Fruit fly (Drosophila melanogaster) whole organism, embryonic: ENCODE measurements around the gene CG5068.

Experiments used
- Adf1 ChIP-seq: fragments of 200-800 bp; sonication (Bioruptor generic); IDR thresholded peaks from 2 replicates; pipeline ENCODE4 v1.3.6; 2022; ENCODE audit warnings: missing biosample characterization, missing genetic modification characterization
- Bgb ChIP-seq: fragments of 200-800 bp; sonication (Bioruptor generic); IDR thresholded peaks from 2 replicates; pipeline ENCODE4 v1.3.6; 2022; ENCODE audit warnings: missing biosample characterization, missing genetic modification characterization; ENCODE audit not compliant: partially characterized antibody
- CG10979 ChIP-seq: fragments of 200-800 bp; sonication (Bioruptor generic); optimal IDR thresholded peaks from 2 replicates; lab custom pipeline; 2018; ENCODE audit warnings: missing biosample characterization, mild to moderate bottlenecking, missing genetic modification characterization, moderate library complexity
- CG11504 ChIP-seq: fragments of 200-800 bp; sonication (Bioruptor generic); optimal IDR thresholded peaks from 3 replicates; lab custom pipeline; 2019; ENCODE audit warnings: missing biosample characterization, mild to moderate bottlenecking, missing genetic modification characterization, moderate library complexity
- CG1233 ChIP-seq: fragments of 200-800 bp; sonication (Bioruptor generic); optimal IDR thresholded peaks from 4 replicates; lab custom pipeline; 2018; ENCODE audit warnings: missing biosample characterization, mild to moderate bottlenecking, missing genetic modification characterization
- CG15073 ChIP-seq: fragments of 200-800 bp; sonication (Bioruptor generic); optimal IDR thresholded peaks from 2 replicates; lab custom pipeline; 2016; ENCODE audit warnings: missing biosample characterization, missing genetic modification characterization
- CG15479 ChIP-seq: fragments of 200-800 bp; sonication (Bioruptor generic); optimal IDR thresholded peaks from 3 replicates; lab custom pipeline; 2019; ENCODE audit warnings: missing biosample characterization, mild to moderate bottlenecking, missing genetic modification characterization, moderate library complexity
- CG1602 ChIP-seq: fragments of 200-800 bp; sonication (Bioruptor generic); optimal IDR thresholded peaks from 3 replicates; lab custom pipeline; 2016; ENCODE audit warnings: missing biosample characterization, missing genetic modification characterization
- CG17612 ChIP-seq: fragments of 200-800 bp; sonication (Bioruptor generic); IDR thresholded peaks from 2 replicates; pipeline ENCODE4 v1.3.6; 2022; ENCODE audit warnings: missing biosample characterization, missing genetic modification characterization
- CG1832 ChIP-seq: fragments of 200-800 bp; sonication (Bioruptor generic); optimal IDR thresholded peaks from 2 replicates; lab custom pipeline; 2017; ENCODE audit warnings: missing biosample characterization, mild to moderate bottlenecking, missing genetic modification characterization, inconsistent platforms
- CG2678 ChIP-seq: fragments of 200-800 bp; sonication (Bioruptor generic); optimal IDR thresholded peaks from 3 replicates; lab custom pipeline; 2019; ENCODE audit warnings: missing biosample characterization, mild to moderate bottlenecking, missing genetic modification characterization, moderate library complexity
- CG32767 ChIP-seq: fragments of 200-800 bp; sonication (Bioruptor generic); IDR thresholded peaks from 2 replicates; pipeline ENCODE4 v1.3.6; 2022; ENCODE audit warnings: missing biosample characterization, missing genetic modification characterization
- CG6683 ChIP-seq: fragments of 200-800 bp; sonication (Bioruptor generic); optimal IDR thresholded peaks from 2 replicates; lab custom pipeline; 2017; ENCODE audit warnings: missing biosample characterization, mild to moderate bottlenecking, missing genetic modification characterization, missing genetic modification reagents
- CG7786 ChIP-seq: fragments of 200-800 bp; sonication (Bioruptor generic); optimal IDR thresholded peaks from 2 replicates; lab custom pipeline; 2016; ENCODE audit warnings: missing biosample characterization, missing genetic modification characterization
- CG8290 ChIP-seq, 3 experiments: fragments of 200-800 bp; sonication (Bioruptor generic); optimal IDR thresholded peaks; 2 replicates each; lab custom pipeline; 2016 to 2019; ENCODE audit warnings: missing biosample characterization in 3 of 3, missing genetic modification characterization in 3 of 3, mild to moderate bottlenecking in 2 of 3, moderate library complexity in 1 of 3
- CG8478 ChIP-seq: fragments of >200 bp; optimal IDR thresholded peaks from 2 replicates; lab custom pipeline; 2018
- CG9797 ChIP-seq: fragments of 200-800 bp; sonication (Bioruptor generic); optimal IDR thresholded peaks from 3 replicates; lab custom pipeline; 2018; ENCODE audit warnings: missing biosample characterization, mild to moderate bottlenecking, missing genetic modification characterization
- Dll ChIP-seq: fragments of 200-800 bp; sonication (Bioruptor generic); IDR thresholded peaks from 4 replicates; pipeline ENCODE4 v1.3.6; 2022; ENCODE audit warnings: missing biosample characterization, missing genetic modification characterization; ENCODE audit not compliant: partially characterized antibody
- Doc2 ChIP-seq: fragments of 200-800 bp; sonication (Bioruptor generic); IDR thresholded peaks from 2 replicates; pipeline ENCODE4 v1.3.6; 2022; ENCODE audit warnings: missing biosample characterization, missing genetic modification characterization
- Ets65A ChIP-seq: fragments of 200-800 bp; sonication (Bioruptor generic); peaks from one replicate; lab custom pipeline; 2016; ENCODE audit warnings: missing biosample characterization, missing genetic modification characterization
- Ets97D ChIP-seq: fragments of 200-800 bp; sonication (Bioruptor generic); optimal IDR thresholded peaks from 3 replicates; lab custom pipeline; 2016; ENCODE audit warnings: missing biosample characterization, missing genetic modification characterization
- GATAe ChIP-seq: fragments of 200-800 bp; sonication (Bioruptor generic); conservative IDR thresholded peaks from 2 replicates; pipeline ENCODE4 v1.3.6; 2022; ENCODE audit warnings: missing biosample characterization, missing genetic modification characterization
- Hmr ChIP-seq: fragments of 200-800 bp; sonication (Bioruptor generic); optimal IDR thresholded peaks from 3 replicates; lab custom pipeline; 2017; ENCODE audit warnings: mild to moderate bottlenecking, missing biosample characterization, missing genetic modification reagents, missing genetic modification characterization
- Hr78 ChIP-seq, 2 experiments: fragments of 200-800 bp in 1 of 2; fragments of >200 bp in 1 of 2; sonication (Bioruptor generic) in 1 of 2; optimal IDR thresholded peaks; 2 replicates each; lab custom pipeline; 2017 to 2019; ENCODE audit warnings: missing biosample characterization in 2 of 2, missing genetic modification characterization in 2 of 2, mild to moderate bottlenecking in 1 of 2, moderate library complexity in 1 of 2
- Jarid2 ChIP-seq: fragments of 200-800 bp; sonication (Bioruptor generic); optimal IDR thresholded peaks from 3 replicates; lab custom pipeline; 2017; ENCODE audit warnings: mild to moderate bottlenecking, missing biosample characterization, missing genetic modification reagents, missing genetic modification characterization
- NC2α ChIP-seq: fragments of 200-800 bp; sonication (Bioruptor generic); optimal IDR thresholded peaks from 2 replicates; lab custom pipeline; 2016; ENCODE audit warnings: missing biosample characterization, missing genetic modification characterization
- Pdp1 ChIP-seq, 2 experiments: fragments of 200-800 bp; sonication (Bioruptor generic); optimal IDR thresholded peaks; 3 replicates each; lab custom pipeline; 2016; ENCODE audit warnings: missing biosample characterization in 2 of 2, missing genetic modification characterization in 2 of 2, mild to moderate bottlenecking in 1 of 2, moderate library complexity in 1 of 2
- Scr ChIP-seq: fragments of 200-800 bp; sonication (Bioruptor generic); IDR thresholded peaks from 2 replicates; pipeline ENCODE4 v1.3.6; 2022; ENCODE audit warnings: missing biosample characterization, missing genetic modification characterization; ENCODE audit not compliant: partially characterized antibody
- Stat92E ChIP-seq, 3 experiments: fragments of >200 bp in 2 of 3; fragments of 200-800 bp in 1 of 3; sonication (Bioruptor generic) in 1 of 3; optimal IDR thresholded peaks; 2 replicates each; lab custom pipeline; 2017 to 2019; ENCODE audit warnings: missing biosample characterization in 3 of 3, missing genetic modification characterization in 3 of 3, mild to moderate bottlenecking in 1 of 3, moderate library complexity in 1 of 3
- Trl ChIP-seq, 3 experiments: fragments of >200 bp in 2 of 3; fragments of 200-800 bp in 1 of 3; sonication (Bioruptor generic) in 1 of 3; optimal IDR thresholded peaks; 2 replicates in 1 of 3; 3 replicates in 2 of 3; lab custom pipeline; 2016 to 2017; ENCODE audit warnings: missing biosample characterization in 1 of 3, missing genetic modification characterization in 1 of 3
- fd64A ChIP-seq: fragments of 200-800 bp; sonication (Bioruptor generic); optimal IDR thresholded peaks from 3 replicates; lab custom pipeline; 2018; ENCODE audit warnings: missing biosample characterization, mild to moderate bottlenecking, missing genetic modification characterization
- ftz-f1 ChIP-seq: fragments of 200-800 bp; sonication (Bioruptor generic); optimal IDR thresholded peaks from 2 replicates; lab custom pipeline; 2016; ENCODE audit warnings: missing biosample characterization, missing genetic modification characterization
- fu2 ChIP-seq: fragments of 200-800 bp; sonication (Bioruptor generic); optimal IDR thresholded peaks from 2 replicates; lab custom pipeline; 2016; ENCODE audit warnings: missing biosample characterization, missing genetic modification characterization
- gcm ChIP-seq: fragments of 200-800 bp; sonication (Bioruptor generic); optimal IDR thresholded peaks from 2 replicates; lab custom pipeline; 2019; ENCODE audit warnings: missing biosample characterization, mild to moderate bottlenecking, missing genetic modification characterization, moderate library complexity
- grn ChIP-seq: fragments of 200-800 bp; sonication (Bioruptor generic); optimal IDR thresholded peaks from 3 replicates; lab custom pipeline; 2017; ENCODE audit warnings: missing biosample characterization, missing genetic modification characterization
- kah ChIP-seq: fragments of 200-800 bp; sonication (Bioruptor generic); optimal IDR thresholded peaks from 2 replicates; lab custom pipeline; 2018; ENCODE audit warnings: missing biosample characterization, mild to moderate bottlenecking, missing genetic modification characterization
- kni ChIP-seq: fragments of 200-800 bp; sonication (Bioruptor generic); optimal IDR thresholded peaks from 3 replicates; lab custom pipeline; 2017; ENCODE audit warnings: mild to moderate bottlenecking, missing biosample characterization, missing genetic modification reagents, missing genetic modification characterization
- lbe ChIP-seq: fragments of 200-800 bp; sonication (Bioruptor generic); optimal IDR thresholded peaks from 2 replicates; lab custom pipeline; 2016; ENCODE audit warnings: missing biosample characterization, mild to moderate bottlenecking, missing genetic modification characterization
- mld ChIP-seq: fragments of 200-800 bp; sonication (Bioruptor generic); IDR thresholded peaks from 3 replicates; pipeline ENCODE4 v1.3.6; 2022; ENCODE audit warnings: missing biosample characterization, missing genetic modification characterization; ENCODE audit not compliant: partially characterized antibody
- peb ChIP-seq: fragments of 200-800 bp; sonication (Bioruptor generic); IDR thresholded peaks from 2 replicates; pipeline ENCODE4 v1.3.6; 2022; ENCODE audit warnings: missing biosample characterization, missing genetic modification characterization
- pros ChIP-seq: fragments of 200-800 bp; sonication (Bioruptor generic); optimal IDR thresholded peaks from 3 replicates; lab custom pipeline; 2019; ENCODE audit warnings: missing biosample characterization, mild to moderate bottlenecking, missing genetic modification characterization, moderate library complexity
- rib ChIP-seq: fragments of 200-800 bp; sonication (Bioruptor generic); IDR thresholded peaks from 2 replicates; pipeline ENCODE4 v1.3.6; 2022; ENCODE audit warnings: missing biosample characterization, missing genetic modification characterization
- scrt ChIP-seq: fragments of 200-800 bp; sonication (Bioruptor generic); optimal IDR thresholded peaks from 2 replicates; lab custom pipeline; 2018; ENCODE audit warnings: missing biosample characterization, mild to moderate bottlenecking, missing genetic modification characterization, moderate library complexity
- sd ChIP-seq: fragments of 200-800 bp; sonication (Bioruptor generic); optimal IDR thresholded peaks from 3 replicates; lab custom pipeline; 2018; ENCODE audit warnings: missing biosample characterization, mild to moderate bottlenecking, missing genetic modification characterization, moderate library complexity
- sens ChIP-seq: fragments of 200-800 bp; sonication (Bioruptor generic); peaks from one replicate; lab custom pipeline; 2016; ENCODE audit warnings: missing biosample characterization, missing genetic modification characterization
- sr ChIP-seq: fragments of 200-800 bp; sonication (Bioruptor generic); IDR thresholded peaks from 3 replicates; pipeline ENCODE4 v1.3.6; 2022; ENCODE audit warnings: missing biosample characterization, missing genetic modification characterization
- vnd ChIP-seq: fragments of 200-800 bp; sonication (Bioruptor generic); IDR thresholded peaks from 3 replicates; pipeline ENCODE4 v1.3.6; 2022; ENCODE audit warnings: missing biosample characterization, missing genetic modification characterization; ENCODE audit not compliant: partially characterized antibody
- wdn ChIP-seq: fragments of 200-800 bp; sonication (Bioruptor generic); IDR thresholded peaks from 2 replicates; pipeline ENCODE4 v1.3.6; 2022; ENCODE audit warnings: missing biosample characterization, missing genetic modification characterization

CG5068 gene

dm6 chr3L:9004788-9005246, 18.3 kb downstream of the CG5068 start, which contains the start of gene Doc3 (continued):
- TF ChIP-seq sens: peak; percentile 69
- peak; percentile 52; the same call in 1 of the 2 replicates for TF ChIP-seq Adf1 (GFP tag; lab: Robert Waterston, UW)
- TF ChIP-seq Hr78 (GFP tag; optimal IDR thresholded peaks at IDR 0.05; lab: Kevin White, UChicago): peak in 1 of 2 experiments; percentile 94
- TF ChIP-seq Jarid2: peak; percentile 44
- TF ChIP-seq Ets65A: peak; percentile 67
- peak; percentile 38; the same call in 1 of the 2 replicates for TF ChIP-seq CG32767 (GFP tag; lab: Robert Waterston, UW)
- TF ChIP-seq Trl (optimal IDR thresholded peaks at IDR 0.05; lab: Kevin White, UChicago): peak; percentile 49 to 60
- TF ChIP-seq Trl (GFP tag; optimal IDR thresholded peaks at IDR 0.05; lab: Kevin White, UChicago): no peak
- no peak for TF ChIP-seq CG8290 (GFP tag; optimal IDR thresholded peaks at IDR 0.05; lab: Kevin White, UChicago)
- TF ChIP-seq CG8290 (tag; optimal IDR thresholded peaks at IDR 0.05; lab: Kevin White, UChicago): no peak
- TF ChIP-seq kah (GFP tag; lab: Kevin White, UChicago): peak; percentile 28
- no peak for TF ChIP-seq Hmr
- no peak for TF ChIP-seq CG10979 (tag; lab: Kevin White, UChicago)
- TF ChIP-seq CG9797 (GFP tag; lab: Kevin White, UChicago): no peak
- peak; percentile 25 for TF ChIP-seq CG8478 (lab: Kevin White, UChicago)
- peak in 1 of 3 experiments; percentile 97 for TF ChIP-seq Stat92E (GFP tag; optimal IDR thresholded peaks at IDR 0.05; lab: Kevin White, UChicago)
- TF ChIP-seq grn (GFP tag; lab: Kevin White, UChicago): peak; percentile 75
- TF ChIP-seq Bgb (GFP tag; lab: Robert Waterston, UW): peak; percentile 32; the same call in 1 of the 2 replicates
- peak; percentile 85 for TF ChIP-seq ftz-f1 (GFP tag; lab: Kevin White, UChicago)
- peak; percentile 65; the same call in 1 of the 3 replicates for TF ChIP-seq sr (GFP tag; lab: Robert Waterston, UW)
- TF ChIP-seq kni (GFP tag; lab: Kevin White, UChicago): peak; percentile 83
- TF ChIP-seq CG2678 (tag; lab: Kevin White, UChicago): no peak
- TF ChIP-seq CG1832 (GFP tag; lab: Kevin White, UChicago): peak; percentile 92
- no peak for TF ChIP-seq Ets97D (GFP tag; lab: Kevin White, UChicago)
- TF ChIP-seq vnd (GFP tag; lab: Robert Waterston, UW): peak; percentile 50; the same call in 1 of the 3 replicates
- TF ChIP-seq Dll (GFP tag; lab: Robert Waterston, UW): 0 out of 4 replicates have a peak, but pooled peaks have one; percentile 44
- TF ChIP-seq Scr (GFP tag; lab: Robert Waterston, UW): peak; percentile 35; the same call in 1 of the 2 replicates
- no peak for TF ChIP-seq CG6683 (GFP tag; lab: Kevin White, UChicago)
- TF ChIP-seq GATAe: peak; percentile 82
- no peak for TF ChIP-seq CG11504 (tag; lab: Kevin White, UChicago)
- no peak for TF ChIP-seq lbe (GFP tag; lab: Kevin White, UChicago)
- TF ChIP-seq pros (GFP tag; lab: Kevin White, UChicago): peak; percentile 46
- no peak for TF ChIP-seq fu2 (GFP tag; lab: Kevin White, UChicago)
- peak in 1 of 2 experiments; percentile 74 for TF ChIP-seq Pdp1 (GFP tag; optimal IDR thresholded peaks at IDR 0.05; lab: Kevin White, UChicago)
- TF ChIP-seq CG15073 (GFP tag; lab: Kevin White, UChicago): no peak
- TF ChIP-seq CG17612: no peak
- TF ChIP-seq CG7786 (GFP tag; lab: Kevin White, UChicago): no peak
- TF ChIP-seq CG1233 (GFP tag; lab: Kevin White, UChicago): no peak
- peak; percentile 70 for TF ChIP-seq sd
- TF ChIP-seq CG15479 (GFP tag; lab: Kevin White, UChicago): peak; percentile 92
- TF ChIP-seq rib: 0 out of 2 replicates have a peak, but pooled peaks have one; percentile 36
- TF ChIP-seq gcm (GFP tag; lab: Kevin White, UChicago): peak; percentile 11
- no peak for TF ChIP-seq NC2α (GFP tag; lab: Kevin White, UChicago)
- no peak for TF ChIP-seq scrt (GFP tag; lab: Kevin White, UChicago)
- no peak for TF ChIP-seq mld (GFP tag; lab: Robert Waterston, UW)
- TF ChIP-seq fd64A (GFP tag; lab: Kevin White, UChicago): no peak
- TF ChIP-seq CG1602 (GFP tag; lab: Kevin White, UChicago): no peak
- TF ChIP-seq Doc2 (GFP tag; lab: Robert Waterston, UW): no peak
- no peak for TF ChIP-seq peb (GFP tag; lab: Robert Waterston, UW)
- no peak for TF ChIP-seq wdn
